Worm (Caenorhabditis elegans) whole organism, mixed stage, embryonic: Measurements from ENCODE around the gene tbc-6.
A peak's percentile ranks its signal among the peaks of the same experiment; 100 is the strongest.

Experiments used
- ceh-39 ChIP-seq: fragments of 150-350 bp; optimal IDR thresholded peaks from 2 replicates; lab custom pipeline; 2014; ENCODE audit warnings: missing biosample characterization, missing genetic modification characterization
- ces-1 ChIP-seq: fragments of 150-350 bp; optimal IDR thresholded peaks from 2 replicates; lab custom pipeline; 2014; ENCODE audit warnings: missing biosample characterization, missing genetic modification reagents, missing genetic modification characterization
- drap-1 ChIP-seq: fragments of 200-800 bp; sonication (Bioruptor generic); optimal IDR thresholded peaks from 3 replicates; lab custom pipeline; 2018; ENCODE audit warnings: mild to moderate bottlenecking, missing genetic modification characterization, missing compliant biosample characterization
- mab-5 ChIP-seq: fragments of 150-350 bp; optimal IDR thresholded peaks from 2 replicates; lab custom pipeline; 2014; ENCODE audit warnings: missing biosample characterization, missing genetic modification characterization
- mep-1 ChIP-seq: fragments of 150-350 bp; optimal IDR thresholded peaks from 2 replicates; lab custom pipeline; 2017; ENCODE audit warnings: missing biosample characterization, missing genetic modification reagents, missing genetic modification characterization, inconsistent platforms
- nhr-12 ChIP-seq: fragments of 150-350 bp; optimal IDR thresholded peaks from 2 replicates; lab custom pipeline; 2014; ENCODE audit warnings: missing biosample characterization, missing genetic modification characterization
- nhr-76 ChIP-seq: sonication (generic microtip); optimal IDR thresholded peaks from 2 replicates; lab custom pipeline; 2017; ENCODE audit warnings: missing biosample characterization, missing genetic modification characterization
- pha-4 ChIP-seq: fragments of 150-350 bp; optimal IDR thresholded peaks from 2 replicates; lab custom pipeline; 2018; ENCODE audit warnings: missing biosample characterization, missing genetic modification reagents, missing genetic modification characterization
- snpc-4 ChIP-seq: fragments of 150-350 bp; optimal IDR thresholded peaks from 2 replicates; lab custom pipeline; 2014; ENCODE audit warnings: missing biosample characterization, missing genetic modification characterization
- unc-39 ChIP-seq: fragments of 150-350 bp; optimal IDR thresholded peaks from 2 replicates; lab custom pipeline; 2014; ENCODE audit warnings: missing biosample characterization, missing genetic modification characterization
- ztf-11 ChIP-seq: fragments of 150-350 bp; optimal IDR thresholded peaks from 2 replicates; lab custom pipeline; 2014; ENCODE audit warnings: missing biosample characterization, missing genetic modification characterization

ce11 chrII:6827388-6827787 is 20.5 kb upstream of the tbc-6 start:
- TF ChIP-seq nhr-12 (no peak), mep-1 (tag; lab: Kevin White, UChicago) (peak; percentile 51), mab-5 (tag; lab: Kevin White, UChicago) (no peak), pha-4 (tag; lab: Kevin White, UChicago) (peak; percentile 12), ztf-11 (tag; lab: Kevin White, UChicago) (no peak), ceh-39 (no peak), ces-1 (GFP tag; lab: Kevin White, UChicago) (peak; percentile 81), nhr-76 (tag; lab: Kevin White, UChicago) (no peak), snpc-4 (tag; lab: Kevin White, UChicago) (no peak), drap-1 (GFP tag; lab: Kevin White, UChicago) (no peak), unc-39 (tag; lab: Kevin White, UChicago) (no peak)
